Worm (Caenorhabditis elegans) whole organism, early embryonic: ENCODE measurements around the gene nlp-63.

ENCODE experiments used
- aly-1 ChIP-seq: sonication (generic microtip); optimal IDR thresholded peaks from 2 replicates; lab custom pipeline; 2016; ENCODE audit warnings: missing genetic modification characterization, missing compliant biosample characterization
- ama-1 ChIP-seq: fragments of 150-350 bp; optimal IDR thresholded peaks from 2 replicates; lab custom pipeline; 2014
- ceh-13 ChIP-seq: fragments of 200-800 bp; sonication (Bioruptor generic); optimal IDR thresholded peaks from 2 replicates; lab custom pipeline; 2018; ENCODE audit warnings: mild to moderate bottlenecking, missing genetic modification characterization, missing compliant biosample characterization
- ceh-36 ChIP-seq: sonication (generic microtip); optimal IDR thresholded peaks from 2 replicates; lab custom pipeline; 2016; ENCODE audit warnings: missing genetic modification characterization, inconsistent platforms, missing compliant biosample characterization
- flt-1 ChIP-seq: fragments of 200-800 bp; sonication (Bioruptor generic); IDR thresholded peaks from 2 replicates; pipeline ENCODE4 v1.3.6; 2022; ENCODE audit warnings: missing genetic modification characterization, missing compliant biosample characterization
- hmbx-1 ChIP-seq: sonication (generic microtip); optimal IDR thresholded peaks from 2 replicates; lab custom pipeline; 2016; ENCODE audit warnings: mild to moderate bottlenecking, missing genetic modification characterization, missing compliant biosample characterization
- pes-1 ChIP-seq: fragments of 200-800 bp; sonication (Bioruptor generic); IDR thresholded peaks from 2 replicates; pipeline ENCODE4 v1.3.6; 2022; ENCODE audit warnings: missing genetic modification reagents, missing genetic modification characterization, missing compliant biosample characterization

DNA sequence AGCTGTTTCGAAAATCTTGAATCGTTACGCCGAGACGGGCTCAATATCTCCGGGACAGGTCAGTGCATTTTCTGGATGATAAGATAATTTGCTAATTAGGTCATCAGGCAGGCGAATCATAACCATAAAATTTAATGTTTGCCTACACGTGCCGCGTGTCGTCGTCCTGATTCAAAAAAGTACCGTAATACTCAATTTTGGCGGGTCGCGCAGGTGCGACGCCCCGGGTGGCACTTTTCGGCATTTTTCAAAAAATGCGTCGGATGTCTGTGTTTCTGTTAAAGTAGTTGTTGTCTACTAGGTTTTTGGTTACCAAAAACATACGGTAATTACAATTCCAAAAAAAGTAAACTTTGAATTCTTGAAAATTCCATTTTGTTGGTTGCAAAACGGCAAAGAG, 7.7 kb upstream of the nlp-63 start:
- no peak for TF ChIP-seq ceh-13 (GFP tag; lab: Kevin White, UChicago)
- TF ChIP-seq hmbx-1 = no peak
- no peak for TF ChIP-seq ceh-36 (tag; lab: Kevin White, UChicago)
- no peak for TF ChIP-seq flt-1 (GFP tag; lab: Robert Waterston, UW)
- TF ChIP-seq pes-1 (GFP tag; lab: Robert Waterston, UW) = no peak
- no peak for TF ChIP-seq ama-1 (lab: Kevin White, UChicago)
- TF ChIP-seq aly-1 = no peak
